Fruit fly (Drosophila melanogaster) whole organism: ENCODE results near the gene GramD1B.
"Not testable (repeated sequence)": the region's sequence is repeated elsewhere in the genome, so short reads cannot be mapped to it uniquely, and the experiment has no call there.

ENCODE experiments used
- CG8478 ChIP-seq: fragments of >200 bp; optimal IDR thresholded peaks from 2 replicates; lab custom pipeline; 2018; ENCODE audit warnings: inconsistent platforms
- Dll ChIP-seq: fragments of >200 bp; optimal IDR thresholded peaks from 2 replicates; lab custom pipeline; 2017
- EcR ChIP-seq, 2 experiments: fragments of >200 bp; optimal IDR thresholded peaks; 2 replicates each; lab custom pipeline; 2017; ENCODE audit warnings: missing biosample characterization in 2 of 2, missing genetic modification characterization in 2 of 2, missing genetic modification reagents in 2 of 2
- pan ChIP-seq: fragments of >200 bp; optimal IDR thresholded peaks from 2 replicates; lab custom pipeline; 2017
- psq ChIP-seq: fragments of >200 bp; optimal IDR thresholded peaks from 2 replicates; lab custom pipeline; 2017
- usp ChIP-seq: fragments of >200 bp; optimal IDR thresholded peaks from 2 replicates; lab custom pipeline; 2017; ENCODE audit warnings: missing biosample characterization, missing genetic modification characterization, mixed read lengths

GramD1B gene

DNA sequence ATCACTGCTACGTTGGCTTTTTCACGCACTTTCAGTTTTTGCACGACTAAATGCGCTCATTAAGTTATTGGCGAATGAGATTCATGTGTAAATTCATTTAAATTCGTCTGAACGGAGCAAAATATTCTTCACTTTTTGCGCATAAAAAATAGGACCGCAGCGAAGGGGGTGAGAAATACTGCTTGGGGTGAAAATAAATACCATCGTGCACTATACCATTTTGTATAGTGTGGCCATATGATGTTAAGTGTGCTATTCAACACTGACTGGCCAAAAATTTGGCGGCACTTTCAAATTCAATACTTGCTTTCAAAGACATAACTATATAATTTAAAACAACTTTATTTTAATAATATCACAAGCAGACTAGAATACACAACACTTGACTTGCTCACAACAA lies at the start of gene GramD1B:
GramD1B (minus strand) TSS at position 131 of the 400 bp plus-strand sequence.
- TF ChIP-seq EcR (GFP tag; optimal IDR thresholded peaks at IDR 0.05; lab: Kevin White, UChicago): no peak
- no peak for TF ChIP-seq Dll (lab: Kevin White, UChicago)
- no peak for TF ChIP-seq CG8478 (lab: Kevin White, UChicago)
- no peak for TF ChIP-seq psq
- TF ChIP-seq pan (lab: Kevin White, UChicago): no peak
- no peak for TF ChIP-seq usp

DNA sequence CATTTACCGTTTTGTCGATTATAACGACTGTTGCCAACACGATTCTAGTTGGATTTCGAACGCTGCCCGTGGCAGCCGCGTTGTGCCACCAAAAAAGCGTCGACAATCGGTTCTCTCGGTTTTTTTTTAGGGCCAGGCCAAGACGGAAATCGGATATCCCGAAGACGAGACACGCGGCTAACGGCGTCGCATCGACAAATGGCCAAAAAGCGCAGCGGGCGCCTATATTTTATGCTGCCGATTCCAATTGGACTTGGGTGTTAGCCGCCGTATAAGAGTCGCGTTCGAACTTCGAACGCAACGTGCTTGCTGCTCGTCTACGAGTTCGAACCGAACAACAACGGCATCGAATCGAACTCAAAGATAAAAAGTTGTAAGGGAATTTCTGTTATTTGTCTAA lies 49.6 kb upstream of the GramD1B start:
- TF ChIP-seq Dll (lab: Kevin White, UChicago) (no peak), psq (no peak), pan (lab: Kevin White, UChicago) (no peak), CG8478 (lab: Kevin White, UChicago) (no peak), usp (no peak), EcR (GFP tag; optimal IDR thresholded peaks at IDR 0.05; lab: Kevin White, UChicago) (no peak)

DNA sequence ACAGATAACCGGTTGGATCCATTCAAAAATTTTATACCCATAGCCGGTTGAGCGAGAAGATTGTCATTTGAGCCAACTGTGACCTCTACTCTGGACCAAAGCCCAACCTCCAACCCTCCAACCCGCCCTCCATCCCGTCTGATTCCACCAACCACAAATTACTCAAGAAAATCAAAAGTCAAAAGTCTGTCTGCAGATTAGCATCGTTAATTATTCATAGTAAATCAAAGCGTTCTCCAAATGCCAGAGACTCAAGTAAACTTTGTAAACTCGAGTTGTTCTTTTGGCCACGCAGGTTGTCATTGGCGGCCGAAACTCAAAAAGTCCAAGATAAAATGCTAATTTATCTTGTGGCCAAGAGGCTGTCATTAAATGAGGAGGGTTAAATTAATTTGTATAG lies 44.4 kb upstream of the GramD1B start:
- TF ChIP-seq pan (lab: Kevin White, UChicago) (no peak), EcR (GFP tag; optimal IDR thresholded peaks at IDR 0.05; lab: Kevin White, UChicago) (no peak), usp (no peak), Dll (lab: Kevin White, UChicago) (no peak), CG8478 (lab: Kevin White, UChicago) (no peak), psq (no peak)

DNA sequence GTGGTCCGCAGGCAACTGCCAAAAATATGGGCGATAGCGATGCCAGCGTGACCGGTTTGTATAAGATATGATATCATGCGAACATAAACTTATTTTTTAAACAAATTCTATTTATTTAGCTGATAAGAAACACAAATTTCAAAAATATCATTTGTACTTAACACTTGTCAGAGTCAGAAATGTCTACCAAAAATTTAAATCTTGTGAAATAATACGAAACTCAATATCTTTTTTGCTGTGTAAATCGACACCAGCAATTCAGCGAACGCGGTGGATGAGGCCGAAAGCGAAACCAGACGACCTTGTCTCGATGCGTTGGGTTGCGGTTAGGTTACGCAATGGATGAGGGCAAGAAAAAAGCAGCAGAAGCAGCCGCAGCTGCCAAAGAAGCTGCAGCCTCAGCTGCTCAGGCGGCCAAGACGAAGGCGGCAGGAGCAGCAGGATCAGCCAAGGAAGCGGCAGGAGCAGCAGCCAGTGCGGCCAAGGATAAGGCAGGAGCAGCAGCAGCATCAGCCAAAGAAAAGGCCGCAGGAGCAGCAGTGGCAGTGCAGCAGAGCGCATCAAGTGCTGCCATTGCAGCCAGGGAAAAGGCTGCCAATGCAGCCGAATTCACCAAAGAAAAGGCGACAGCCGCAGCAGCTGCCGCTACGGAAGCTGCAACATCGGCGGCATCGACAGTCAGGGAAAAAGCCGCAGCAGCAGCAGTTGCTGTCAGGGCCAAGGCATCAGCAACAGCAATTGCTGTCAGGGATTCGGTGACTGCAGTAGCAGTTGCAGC lies 43.5 kb upstream of the GramD1B start, which contains the start of gene CG31952:
CG31952 (plus strand) TSS at position 167 of the 778 bp plus-strand sequence.
- TF ChIP-seq CG8478 (lab: Kevin White, UChicago) (no peak), pan (lab: Kevin White, UChicago) (no peak)

DNA sequence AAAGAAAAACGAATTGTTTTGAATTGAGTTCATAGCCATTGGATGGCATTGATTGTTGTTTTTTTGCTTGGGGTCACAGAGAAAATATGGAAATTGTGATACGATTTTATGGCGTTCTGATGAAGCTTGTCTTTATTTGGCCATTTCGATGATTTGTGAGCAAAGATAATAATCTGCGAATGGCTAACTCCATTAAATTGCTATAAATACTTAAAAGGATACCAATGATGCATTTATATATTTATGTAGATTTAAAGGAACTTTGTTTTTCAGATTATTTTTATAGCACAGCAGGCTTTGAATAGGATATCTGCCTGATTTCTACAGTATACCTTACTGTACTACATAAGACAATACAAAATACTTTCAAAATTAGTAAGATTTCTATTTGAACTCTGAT lies 37.1 kb upstream of the GramD1B start, which contains the start of gene CG8840:
CG8840 (plus strand) TSS at position 301 of the 400 bp plus-strand sequence.
- TF ChIP-seq Dll (lab: Kevin White, UChicago) (no peak), pan (lab: Kevin White, UChicago) (no peak), EcR (GFP tag; optimal IDR thresholded peaks at IDR 0.05; lab: Kevin White, UChicago) (no peak), psq (no peak), usp (no peak), CG8478 (lab: Kevin White, UChicago) (no peak)

DNA sequence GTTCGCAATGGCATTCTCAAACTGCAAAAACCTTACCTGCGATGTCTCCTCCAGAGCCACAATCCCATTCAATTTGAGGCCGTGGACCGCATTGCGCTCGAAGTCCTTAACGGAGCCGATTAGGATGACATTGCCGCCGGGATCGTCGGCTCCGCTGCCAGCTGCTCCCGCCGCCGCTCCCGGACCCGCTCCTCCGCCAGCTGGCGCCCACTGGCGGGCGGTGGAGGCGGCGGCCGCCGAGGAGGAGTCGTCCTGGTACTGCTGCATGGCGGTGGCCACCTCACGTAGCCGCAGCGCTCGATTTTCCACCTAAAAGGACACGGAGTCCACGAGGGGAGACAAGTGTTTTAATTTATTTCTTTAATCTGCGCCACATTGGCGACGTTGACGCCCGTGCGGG lies 34.5 kb upstream of the GramD1B start:
- TF ChIP-seq CG8478 (lab: Kevin White, UChicago): no peak
- no peak for TF ChIP-seq Dll (lab: Kevin White, UChicago)
- no peak for TF ChIP-seq EcR (GFP tag; optimal IDR thresholded peaks at IDR 0.05; lab: Kevin White, UChicago)
- no peak for TF ChIP-seq usp
- no peak for TF ChIP-seq pan (lab: Kevin White, UChicago)
- TF ChIP-seq psq: no peak

DNA sequence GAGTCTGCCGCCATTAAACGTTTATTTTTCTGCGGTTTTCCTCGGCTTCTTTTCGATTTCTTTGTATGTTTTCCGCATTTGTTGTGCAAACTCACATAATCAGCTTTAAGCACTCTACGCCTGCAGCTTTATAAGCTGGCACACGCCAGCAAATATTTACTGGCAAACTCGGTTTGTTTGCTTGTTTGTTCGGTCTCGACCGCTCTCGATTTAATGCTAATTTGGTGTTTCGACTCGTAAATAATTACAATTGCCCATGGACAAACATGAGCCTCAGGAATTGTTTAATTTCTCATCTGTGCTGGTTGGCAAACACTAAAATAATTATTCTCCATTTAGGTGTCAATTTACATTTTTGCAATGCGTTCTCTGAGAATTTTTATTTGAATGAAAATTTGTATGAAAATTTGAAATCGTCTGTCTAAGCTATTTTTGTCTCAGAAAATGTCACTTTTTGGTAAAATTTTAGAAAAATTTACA lies 24.5 kb upstream of the GramD1B start, which contains the start of gene CG34175:
CG34175 (plus strand) TSS at position 430 of the 480 bp plus-strand sequence.
- TF ChIP-seq usp: no peak
- no peak for TF ChIP-seq psq
- TF ChIP-seq Dll (lab: Kevin White, UChicago): no peak
- no peak for TF ChIP-seq pan (lab: Kevin White, UChicago)
- TF ChIP-seq EcR (GFP tag; optimal IDR thresholded peaks at IDR 0.05; lab: Kevin White, UChicago): no peak
- no peak for TF ChIP-seq CG8478 (lab: Kevin White, UChicago)

DNA sequence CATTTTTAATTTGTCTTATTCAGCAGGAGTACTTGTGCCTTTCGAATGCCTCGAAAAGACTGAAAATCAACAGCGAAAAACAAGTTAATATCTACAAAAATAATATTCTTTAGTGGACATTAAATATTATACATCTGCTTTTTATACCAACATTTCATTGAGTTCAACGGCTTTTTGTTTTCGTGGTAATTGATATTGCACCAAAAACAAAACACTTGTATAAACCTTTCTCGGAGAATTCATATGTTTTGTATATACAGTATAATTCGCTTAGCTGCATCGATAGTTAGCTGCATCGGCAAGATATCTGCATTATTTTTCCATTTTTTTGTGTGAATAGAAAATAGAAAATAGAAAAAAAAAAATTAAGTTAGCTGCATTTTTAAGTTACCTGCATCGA lies 15.2 kb upstream of the GramD1B start, which contains the start of gene CG42460:
CG42460 (minus strand) TSS at position 101 of the 400 bp plus-strand sequence.
- TF ChIP-seq psq; pan (lab: Kevin White, UChicago); EcR (GFP tag; optimal IDR thresholded peaks at IDR 0.05; lab: Kevin White, UChicago): not testable (repeated sequence)

DNA sequence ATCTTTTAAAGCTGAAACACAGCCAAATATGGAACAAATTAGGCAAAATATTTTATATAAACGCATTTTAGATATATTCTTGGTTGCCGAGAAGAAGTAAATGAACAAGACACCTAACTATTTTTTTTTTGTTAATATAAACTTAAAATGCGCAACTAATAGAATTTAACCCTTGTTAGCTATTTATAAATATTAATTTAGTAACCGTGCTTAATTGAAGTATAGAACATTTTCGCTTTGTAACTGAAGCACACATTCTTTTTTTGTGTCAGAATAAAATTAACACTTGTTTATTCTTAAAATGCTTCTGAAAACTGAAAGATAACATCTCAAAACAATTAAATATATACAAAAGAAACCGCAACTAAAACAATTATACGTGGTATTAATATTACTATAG lies 14.5 kb upstream of the GramD1B start, which contains the start of gene Sfp23F:
Sfp23F (minus strand) TSS at position 101 of the 400 bp plus-strand sequence.
- no peak for TF ChIP-seq Dll (lab: Kevin White, UChicago)
- TF ChIP-seq EcR (GFP tag; optimal IDR thresholded peaks at IDR 0.05; lab: Kevin White, UChicago): no peak

DNA sequence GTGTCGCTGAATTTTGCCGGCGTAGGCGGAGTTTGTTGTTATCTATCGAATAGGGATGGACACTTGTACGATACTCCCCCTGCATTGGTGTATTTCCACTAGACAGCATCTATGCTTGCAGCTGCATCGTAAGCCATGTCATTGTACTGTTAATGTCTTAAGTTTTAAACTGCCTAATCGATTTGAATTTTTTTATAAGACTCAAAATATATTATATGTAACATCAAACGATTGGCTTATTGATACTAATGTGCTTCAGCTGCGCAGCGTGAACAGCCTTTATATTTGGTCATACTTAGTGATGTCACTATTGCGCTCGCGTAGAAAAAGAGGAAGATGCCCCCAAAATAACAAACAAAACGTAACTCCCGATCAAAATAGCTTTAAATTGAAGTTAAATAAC lies 3.5 kb upstream of the GramD1B start, which contains the start of the genes CG9662 and Ptpa:
CG9662 (minus strand) TSS at position 54 of the 403 bp plus-strand sequence.
Ptpa (plus strand) TSS at position 319 of the 403 bp plus-strand sequence.
- no peak for TF ChIP-seq Dll (lab: Kevin White, UChicago)
- no peak for TF ChIP-seq psq
- TF ChIP-seq EcR (GFP tag; optimal IDR thresholded peaks at IDR 0.05; lab: Kevin White, UChicago): no peak
- no peak for TF ChIP-seq usp
- no peak for TF ChIP-seq pan (lab: Kevin White, UChicago)
- TF ChIP-seq CG8478 (lab: Kevin White, UChicago): no peak

DNA sequence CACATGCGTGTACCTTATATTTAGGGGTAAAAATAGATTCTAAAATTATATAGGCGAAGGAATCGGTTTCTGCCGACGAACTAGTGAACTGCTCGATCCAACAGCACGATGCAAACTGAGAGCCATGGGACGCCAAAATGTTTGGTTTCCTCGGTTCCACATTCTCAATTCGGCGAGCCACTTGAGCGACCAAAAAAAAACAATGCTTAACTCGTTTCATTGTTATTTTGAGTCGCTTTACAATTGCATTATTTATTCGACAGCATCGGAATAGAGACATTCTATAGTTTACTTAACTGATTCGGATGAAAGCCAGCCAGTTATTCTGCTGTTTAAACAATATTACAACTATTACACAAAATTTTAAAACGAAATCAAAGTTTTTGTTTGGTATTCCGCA lies 2.4 kb upstream of the GramD1B start, which contains the start of gene CG15412:
CG15412 (minus strand) TSS at position 101 of the 400 bp plus-strand sequence.
- TF ChIP-seq Dll (lab: Kevin White, UChicago) (no peak), pan (lab: Kevin White, UChicago) (no peak), CG8478 (lab: Kevin White, UChicago) (no peak), EcR (GFP tag; optimal IDR thresholded peaks at IDR 0.05; lab: Kevin White, UChicago) (no peak), usp (no peak), psq (no peak)

DNA sequence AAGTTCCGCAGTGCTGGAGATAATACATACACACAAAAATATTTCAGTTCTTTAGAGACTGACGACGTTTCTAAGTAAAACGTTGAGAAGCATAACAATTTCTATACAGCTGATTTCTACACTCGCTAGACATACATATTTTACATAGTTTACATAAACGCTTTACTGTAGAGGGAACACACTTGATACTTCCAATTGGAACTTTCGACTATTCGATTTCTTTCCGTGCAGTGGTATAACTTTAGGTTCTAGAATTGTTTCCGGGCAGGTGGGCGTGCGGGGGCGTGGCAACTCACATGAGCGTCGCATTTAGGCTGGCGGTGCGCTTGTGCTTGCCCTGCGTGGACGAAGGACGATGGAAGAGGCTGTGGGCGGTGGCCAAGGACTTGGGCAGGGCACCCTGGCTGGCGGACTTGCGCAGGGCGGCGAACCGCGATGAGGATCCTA lies 666 bp downstream of the GramD1B start:
- TF ChIP-seq psq (no peak), usp (no peak), pan (lab: Kevin White, UChicago) (no peak), EcR (GFP tag; optimal IDR thresholded peaks at IDR 0.05; lab: Kevin White, UChicago) (no peak), CG8478 (lab: Kevin White, UChicago) (no peak)
